Fruit fly (Drosophila melanogaster): ENCODE results near the gene CG2116.
A peak's percentile ranks its signal among the peaks of the same experiment; 100 is the strongest.

The CG2116 gene

dm6 chrX:8141353-8142066 is 11.9 kb downstream of the CG2116 start:
- TF ChIP-seq CG1620 (GFP tag; optimal IDR thresholded peaks at IDR 0.05) (no peak), cic (GFP tag; optimal IDR thresholded peaks at IDR 0.05) (peak; percentile 43), CG14711 (tag; optimal IDR thresholded peaks at IDR 0.05) (no peak), CG33017 (tag; optimal IDR thresholded peaks at IDR 0.05) (no peak), CG7101 (tag; optimal IDR thresholded peaks at IDR 0.05) (peak; percentile 16), kay (GFP tag; ENCODE audit: borderline replicate concordance) (no peak), cnc (optimal IDR thresholded peaks at IDR 0.05) (no peak), pad (GFP tag; optimal IDR thresholded peaks at IDR 0.05) (peak; percentile 98), CG12768 (GFP tag; optimal IDR thresholded peaks at IDR 0.05) (peak; percentile 38), CG11617 (GFP tag; optimal IDR thresholded peaks at IDR 0.05) (peak; percentile 57), CG5204 (GFP tag; optimal IDR thresholded peaks at IDR 0.05) (no peak), Mnt (GFP tag; optimal IDR thresholded peaks at IDR 0.05) (peak; percentile 44), Crg-1 (GFP tag; optimal IDR thresholded peaks at IDR 0.05) (peak; percentile 8), Clk (GFP tag; optimal IDR thresholded peaks at IDR 0.05) (no peak), tj (GFP tag; optimal IDR thresholded peaks at IDR 0.05) (peak; percentile 84), bab1 (GFP tag; optimal IDR thresholded peaks at IDR 0.05) (no peak), CG7045 (GFP tag; optimal IDR thresholded peaks at IDR 0.05) (no peak), ovo (GFP tag; optimal IDR thresholded peaks at IDR 0.05) (peak; percentile 97), toe (GFP tag; optimal IDR thresholded peaks at IDR 0.05) (no peak), Hr96 (GFP tag; optimal IDR thresholded peaks at IDR 0.05) (no peak)

DNA sequence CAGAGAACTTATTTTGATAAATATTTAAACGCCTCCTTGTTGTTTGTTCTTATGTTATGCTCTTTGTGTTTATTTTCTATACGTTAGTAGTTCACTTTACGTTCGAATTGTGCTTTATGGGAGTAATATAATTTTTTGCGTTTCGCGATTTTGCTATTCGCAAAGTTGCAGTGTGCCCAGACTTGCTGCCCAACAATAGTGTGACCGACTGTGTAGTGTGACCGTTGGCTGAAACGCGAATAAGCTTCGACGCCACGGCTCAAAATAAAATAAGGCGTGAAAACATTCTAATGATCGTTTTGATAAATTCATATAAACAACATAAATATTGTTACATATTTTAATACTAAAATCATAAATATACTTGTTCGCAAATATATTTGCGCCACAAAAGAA is 12.5 kb downstream of the CG2116 start, which contains the start of gene Smox:
TSS of gene Smox (minus strand) at position 213 of the 396 bp plus-strand sequence.
- peak; percentile 22 for TF ChIP-seq CG14711 (tag; optimal IDR thresholded peaks at IDR 0.05)
- TF ChIP-seq cnc (optimal IDR thresholded peaks at IDR 0.05): no peak
- TF ChIP-seq cic (GFP tag; optimal IDR thresholded peaks at IDR 0.05): no peak
- peak; percentile 18 for TF ChIP-seq CG33017 (tag; optimal IDR thresholded peaks at IDR 0.05)
- TF ChIP-seq tj (GFP tag; optimal IDR thresholded peaks at IDR 0.05): no peak
- no peak for TF ChIP-seq ovo (GFP tag; optimal IDR thresholded peaks at IDR 0.05)
- TF ChIP-seq CG7045 (GFP tag; optimal IDR thresholded peaks at IDR 0.05): no peak
- TF ChIP-seq Crg-1 (GFP tag; optimal IDR thresholded peaks at IDR 0.05): no peak
- no peak for TF ChIP-seq bab1 (GFP tag; optimal IDR thresholded peaks at IDR 0.05)
- no peak for TF ChIP-seq CG5204 (GFP tag; optimal IDR thresholded peaks at IDR 0.05)
- no peak for TF ChIP-seq kay (GFP tag; ENCODE audit: borderline replicate concordance)
- TF ChIP-seq CG12768 (GFP tag; optimal IDR thresholded peaks at IDR 0.05): no peak
- TF ChIP-seq Clk (GFP tag; optimal IDR thresholded peaks at IDR 0.05): no peak

DNA sequence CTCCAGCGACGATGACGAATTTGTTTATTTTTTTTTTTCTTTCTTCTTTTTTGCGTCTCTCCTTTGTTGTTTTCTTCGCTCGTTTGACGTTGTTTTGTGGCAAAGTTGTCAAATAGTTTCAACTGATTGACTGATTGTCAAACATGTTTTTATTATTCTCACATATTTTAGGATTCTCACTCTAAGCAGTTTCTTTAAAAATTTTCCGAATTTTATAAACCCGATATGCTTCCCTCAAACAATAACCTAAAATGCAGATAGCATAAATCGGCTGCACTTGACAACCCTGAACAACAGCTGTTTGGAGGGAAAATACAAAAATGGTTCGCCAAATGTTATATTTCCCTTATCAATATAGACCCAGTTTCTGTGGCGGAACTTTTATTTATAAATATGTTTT is 13.9 kb downstream of the CG2116 start, which contains the start of gene CG17982:
TSS of gene CG17982 (minus strand) at position 299 of the 400 bp plus-strand sequence.
- TF ChIP-seq toe (GFP tag; optimal IDR thresholded peaks at IDR 0.05) (peak; percentile 87), cic (GFP tag; optimal IDR thresholded peaks at IDR 0.05) (peak; percentile 42), CG14711 (tag; optimal IDR thresholded peaks at IDR 0.05) (peak; percentile 100), CG11617 (GFP tag; optimal IDR thresholded peaks at IDR 0.05) (peak; percentile 94), CG1620 (GFP tag; optimal IDR thresholded peaks at IDR 0.05) (peak; percentile 93), CG33017 (tag; optimal IDR thresholded peaks at IDR 0.05) (peak; percentile 83), ovo (GFP tag; optimal IDR thresholded peaks at IDR 0.05) (peak; percentile 67), Clk (GFP tag; optimal IDR thresholded peaks at IDR 0.05) (peak; percentile 30), CG7045 (GFP tag; optimal IDR thresholded peaks at IDR 0.05) (peak; percentile 78), bab1 (GFP tag; optimal IDR thresholded peaks at IDR 0.05) (peak; percentile 99), kay (GFP tag; ENCODE audit: borderline replicate concordance) (no peak), tj (GFP tag; optimal IDR thresholded peaks at IDR 0.05) (peak; percentile 81), CG12768 (GFP tag; optimal IDR thresholded peaks at IDR 0.05) (peak; percentile 83), CG5204 (GFP tag; optimal IDR thresholded peaks at IDR 0.05) (peak; percentile 82), CG7101 (tag; optimal IDR thresholded peaks at IDR 0.05) (peak; percentile 95), Mnt (GFP tag; optimal IDR thresholded peaks at IDR 0.05) (peak; percentile 90), Hr96 (GFP tag; optimal IDR thresholded peaks at IDR 0.05) (no peak), Crg-1 (GFP tag; optimal IDR thresholded peaks at IDR 0.05) (peak; percentile 85), pad (GFP tag; optimal IDR thresholded peaks at IDR 0.05) (peak; percentile 80), cnc (optimal IDR thresholded peaks at IDR 0.05) (no peak)

DNA sequence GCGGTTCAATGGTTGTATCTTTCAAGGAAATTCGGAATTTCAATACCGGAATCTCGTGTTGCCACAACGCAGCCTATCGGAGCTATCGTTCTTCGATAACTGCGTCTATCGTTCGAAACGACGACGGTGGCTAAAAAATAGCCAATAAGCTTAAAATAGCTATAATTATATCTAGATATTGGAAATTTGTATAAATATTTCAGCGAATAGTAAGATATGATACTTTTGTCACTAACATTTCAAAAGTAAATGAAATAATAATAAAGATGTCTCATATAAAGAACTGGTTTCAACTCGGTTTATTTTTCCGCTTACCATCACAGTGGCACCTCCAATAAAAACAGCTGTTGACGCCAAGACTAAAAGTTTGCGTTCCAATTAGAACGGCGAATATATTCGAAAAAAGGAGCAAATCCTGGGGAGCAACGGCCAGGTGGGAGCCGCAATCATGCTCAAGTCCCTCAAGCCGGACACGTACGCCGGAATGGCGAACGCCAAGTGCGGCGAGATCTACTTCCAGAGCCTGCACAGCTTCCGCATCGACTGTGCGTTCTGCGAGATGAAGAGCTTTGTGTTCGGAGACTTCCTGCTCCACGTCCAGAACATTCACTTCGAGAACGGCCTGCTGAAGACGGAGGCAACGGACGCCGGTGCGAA is 16.0 kb downstream of the CG2116 start, which contains the start of the genes alpha-PheRS and CG2129:
TSS of gene alpha-PheRS (minus strand) at position 102 of the 657 bp plus-strand sequence.
TSS of gene CG2129 (plus strand) at position 339 of the 657 bp plus-strand sequence.
- TF ChIP-seq CG14711 (tag; optimal IDR thresholded peaks at IDR 0.05) (peak; percentile 66), toe (GFP tag; optimal IDR thresholded peaks at IDR 0.05) (no peak), CG7101 (tag; optimal IDR thresholded peaks at IDR 0.05) (peak; percentile 61), tj (GFP tag; optimal IDR thresholded peaks at IDR 0.05) (peak; percentile 43), bab1 (GFP tag; optimal IDR thresholded peaks at IDR 0.05) (peak; percentile 77), CG33017 (tag; optimal IDR thresholded peaks at IDR 0.05) (no peak), ovo (GFP tag; optimal IDR thresholded peaks at IDR 0.05) (no peak), CG12768 (GFP tag; optimal IDR thresholded peaks at IDR 0.05) (no peak), Clk (GFP tag; optimal IDR thresholded peaks at IDR 0.05) (no peak), CG11617 (GFP tag; optimal IDR thresholded peaks at IDR 0.05) (peak; percentile 57), Crg-1 (GFP tag; optimal IDR thresholded peaks at IDR 0.05) (peak; percentile 22), kay (GFP tag; ENCODE audit: borderline replicate concordance) (no peak), CG5204 (GFP tag; optimal IDR thresholded peaks at IDR 0.05) (no peak), pad (GFP tag; optimal IDR thresholded peaks at IDR 0.05) (peak; percentile 13), Hr96 (GFP tag; optimal IDR thresholded peaks at IDR 0.05) (no peak), CG1620 (GFP tag; optimal IDR thresholded peaks at IDR 0.05) (peak; percentile 44), CG7045 (GFP tag; optimal IDR thresholded peaks at IDR 0.05) (no peak), cic (GFP tag; optimal IDR thresholded peaks at IDR 0.05) (no peak), cnc (optimal IDR thresholded peaks at IDR 0.05) (no peak), Mnt (GFP tag; optimal IDR thresholded peaks at IDR 0.05) (peak; percentile 73)

dm6 chrX:8147649-8148048 is 18.0 kb downstream of the CG2116 start, which contains the start of gene CG15336:
CG15336 (plus strand) TSS chrX:8147949.
- TF ChIP-seq CG7101 (tag; optimal IDR thresholded peaks at IDR 0.05) (no peak), Hr96 (GFP tag; optimal IDR thresholded peaks at IDR 0.05) (no peak), Crg-1 (GFP tag; optimal IDR thresholded peaks at IDR 0.05) (no peak), bab1 (GFP tag; optimal IDR thresholded peaks at IDR 0.05) (no peak), cic (GFP tag; optimal IDR thresholded peaks at IDR 0.05) (no peak), CG5204 (GFP tag; optimal IDR thresholded peaks at IDR 0.05) (no peak), CG12768 (GFP tag; optimal IDR thresholded peaks at IDR 0.05) (no peak), CG11617 (GFP tag; optimal IDR thresholded peaks at IDR 0.05) (no peak), CG14711 (tag; optimal IDR thresholded peaks at IDR 0.05) (no peak), pad (GFP tag; optimal IDR thresholded peaks at IDR 0.05) (no peak), cnc (optimal IDR thresholded peaks at IDR 0.05) (no peak), kay (GFP tag; ENCODE audit: borderline replicate concordance) (no peak), ovo (GFP tag; optimal IDR thresholded peaks at IDR 0.05) (no peak), Mnt (GFP tag; optimal IDR thresholded peaks at IDR 0.05) (no peak), CG7045 (GFP tag; optimal IDR thresholded peaks at IDR 0.05) (no peak), tj (GFP tag; optimal IDR thresholded peaks at IDR 0.05) (no peak)

All from whole organism, adult.